6 worm cellular contexts compared by ENCODE assay signal in the genomic region with DNA sequence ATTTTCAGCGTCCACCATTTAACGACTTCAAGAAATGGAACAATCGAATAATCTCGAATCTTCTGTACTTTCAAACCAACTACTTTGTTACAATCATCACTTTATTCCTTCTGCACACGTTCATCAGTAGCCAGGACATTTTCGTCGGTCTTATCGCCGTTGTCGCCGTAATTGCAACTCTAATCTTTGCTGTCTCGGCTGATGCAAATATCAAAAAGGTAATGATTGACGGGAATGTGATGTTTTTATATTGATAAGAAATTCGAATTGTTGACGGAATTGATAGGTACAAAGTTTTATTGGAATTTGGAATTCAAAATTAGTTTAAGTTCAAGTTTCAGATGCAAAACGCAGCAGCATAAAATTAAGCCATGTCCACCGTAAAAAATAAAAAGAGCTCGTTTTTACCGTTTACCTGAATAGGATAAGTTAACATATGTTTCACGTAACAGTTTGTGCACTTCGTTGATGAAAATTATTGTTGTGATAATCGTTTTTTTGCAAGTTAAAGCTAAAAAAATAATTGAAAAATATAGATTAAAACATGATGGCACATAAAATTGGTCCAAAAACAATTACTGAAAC.
TF ChIP-seq lines count a peak whose summit lies in the region.

No protein-coding gene starts in this region.

TF ChIP-seq in whole organism, L1 larva, 84 proteins besides CTCF, POLR2A, EP300 and RAD21:
- TF ChIP-seq unc-30 (tag; optimal IDR thresholded peaks at IDR 0.05; lab: Kevin White, UChicago) (no peak), lin-35 (GFP tag; optimal IDR thresholded peaks at IDR 0.05; lab: Kevin White, UChicago) (peak in 1 of 2 experiments; percentile 27), elt-2 (tag; optimal IDR thresholded peaks at IDR 0.05; lab: Kevin White, UChicago) (peak; percentile 86), lin-14 (GFP tag; optimal IDR thresholded peaks at IDR 0.05; lab: Kevin White, UChicago) (peak; percentile 12), pqm-1 (tag; optimal IDR thresholded peaks at IDR 0.05; lab: Kevin White, UChicago) (peak; percentile 75)

TF ChIP-seq in whole organism, L2 larva, 48 proteins besides CTCF, POLR2A, EP300 and RAD21:
- TF ChIP-seq mab-5 (tag; optimal IDR thresholded peaks at IDR 0.05; lab: Kevin White, UChicago) (no peak), fos-1 (tag; optimal IDR thresholded peaks at IDR 0.05; lab: Kevin White, UChicago) (peak; percentile 78), crh-2 (tag; optimal IDR thresholded peaks at IDR 0.05; lab: Kevin White, UChicago) (peak; percentile 44), Y55F3AM.14 (GFP tag; optimal IDR thresholded peaks at IDR 0.05; lab: Kevin White, UChicago) (no peak), ceh-82 (tag; optimal IDR thresholded peaks at IDR 0.05; lab: Kevin White, UChicago) (no peak), nhr-23 (tag; optimal IDR thresholded peaks at IDR 0.05; lab: Kevin White, UChicago) (no peak), nhr-237 (tag; optimal IDR thresholded peaks at IDR 0.05; lab: Kevin White, UChicago) (no peak), sma-9 (GFP tag; optimal IDR thresholded peaks at IDR 0.05; lab: Kevin White, UChicago) (peak; percentile 40), sma-9 (tag; optimal IDR thresholded peaks at IDR 0.05; lab: Kevin White, UChicago) (no peak)

TF ChIP-seq in whole organism, L3 larva, 47 proteins besides CTCF, POLR2A, EP300 and RAD21:
- peak; percentile 59 for TF ChIP-seq pha-4 (tag; optimal IDR thresholded peaks at IDR 0.05; lab: Kevin White, UChicago)
- TF ChIP-seq egl-27 (tag; optimal IDR thresholded peaks at IDR 0.05; lab: Kevin White, UChicago), result no peak
- TF ChIP-seq elt-2 (tag; optimal IDR thresholded peaks at IDR 0.05; lab: Kevin White, UChicago), result peak; percentile 97
- TF ChIP-seq nhr-77 (tag; optimal IDR thresholded peaks at IDR 0.05; lab: Kevin White, UChicago), result no peak
- TF ChIP-seq pqm-1 (tag; optimal IDR thresholded peaks at IDR 0.05; lab: Kevin White, UChicago), result peak; percentile 89
- peak; percentile 32 for TF ChIP-seq jun-1 (tag; optimal IDR thresholded peaks at IDR 0.05; lab: Kevin White, UChicago)
TF ChIP-seq in whole organism, L3 larva: peak in this region for 4.

TF ChIP-seq in whole organism, L4 larva, 104 proteins besides CTCF, POLR2A, EP300 and RAD21 (continues in another document):
- TF ChIP-seq dpl-1 (GFP tag; optimal IDR thresholded peaks at IDR 0.05; lab: Kevin White, UChicago) (no peak), unc-62 (GFP tag; optimal IDR thresholded peaks at IDR 0.05 in 1 of 2; lab: Kevin White, UChicago) (peak; percentile 47 to 93), unc-62 (tag; optimal IDR thresholded peaks at IDR 0.05; lab: Kevin White, UChicago) (no peak), aha-1 (tag; lab: Kevin White, UChicago) (peak; percentile 9), tag-97 (GFP tag; IDR thresholded peaks at IDR 0.05; lab: Robert Waterston, UW) (no peak), F10B5.3 (tag; optimal IDR thresholded peaks at IDR 0.05; lab: Kevin White, UChicago) (no peak), hif-1 (tag; optimal IDR thresholded peaks at IDR 0.05; lab: Kevin White, UChicago) (no peak), F37D6.2 (tag; optimal IDR thresholded peaks at IDR 0.05; lab: Kevin White, UChicago) (no peak), skn-1 (tag; optimal IDR thresholded peaks at IDR 0.05; lab: Kevin White, UChicago) (no peak), unc-39 (tag; optimal IDR thresholded peaks at IDR 0.05; lab: Kevin White, UChicago) (no peak), ceh-32 (tag; optimal IDR thresholded peaks at IDR 0.05; lab: Kevin White, UChicago; ENCODE audit: poor library complexity) (no peak), arid-1 (GFP tag; conservative IDR thresholded peaks at IDR 0.05; lab: Robert Waterston, UW) (no peak), lin-29 (GFP tag; IDR thresholded peaks at IDR 0.05; lab: Robert Waterston, UW) (no peak), T20F7.1 (GFP tag; optimal IDR thresholded peaks at IDR 0.05; lab: Kevin White, UChicago) (peak; percentile 33), jun-1 (tag; optimal IDR thresholded peaks at IDR 0.05; lab: Kevin White, UChicago) (no peak), mxl-2 (GFP tag; conservative IDR thresholded peaks at IDR 0.05; lab: Robert Waterston, UW) (no peak), dmd-8 (GFP tag; IDR thresholded peaks at IDR 0.05; lab: Robert Waterston, UW) (no peak), zip-2 (tag; optimal IDR thresholded peaks at IDR 0.05; lab: Kevin White, UChicago) (no peak), tra-1 (GFP tag; IDR thresholded peaks at IDR 0.05; lab: Robert Waterston, UW) (peak; percentile 79; the same call in 1 of the 2 replicates), set-16 (GFP tag; IDR thresholded peaks at IDR 0.05; lab: Robert Waterston, UW) (no peak), nhr-6 (tag; optimal IDR thresholded peaks at IDR 0.05; lab: Kevin White, UChicago) (no peak), egl-27 (tag; optimal IDR thresholded peaks at IDR 0.05; lab: Kevin White, UChicago) (no peak), nhr-111 (GFP tag; optimal IDR thresholded peaks at IDR 0.05; lab: Kevin White, UChicago) (no peak)

TF ChIP-seq in whole organism, late embryonic, 69 proteins besides CTCF, POLR2A, EP300 and RAD21:
- TF ChIP-seq elt-2 (tag; optimal IDR thresholded peaks at IDR 0.05; lab: Kevin White, UChicago) (peak; percentile 87), che-1 (tag; optimal IDR thresholded peaks at IDR 0.05; lab: Kevin White, UChicago) (no peak)
TF ChIP-seq in whole organism, late embryonic: peak in this region for 1.

TF ChIP-seq in whole organism, young adult, 124 proteins besides CTCF, POLR2A, EP300 and RAD21:
- peak in 1 of 2 experiments; percentile 40 for TF ChIP-seq let-607 (tag; optimal IDR thresholded peaks at IDR 0.05; lab: Kevin White, UChicago)
- peak; percentile 93 for TF ChIP-seq nhr-80 (tag; optimal IDR thresholded peaks at IDR 0.05; lab: Kevin White, UChicago)
- TF ChIP-seq tbp1 (GFP tag; optimal IDR thresholded peaks at IDR 0.05; lab: Kevin White, UChicago), result peak; percentile 24
- TF ChIP-seq unc-62 (GFP tag; optimal IDR thresholded peaks at IDR 0.05; lab: Kevin White, UChicago), result peak; percentile 54
- no peak for TF ChIP-seq lin-54 (GFP tag; optimal IDR thresholded peaks at IDR 0.05; lab: Kevin White, UChicago)
- no peak for TF ChIP-seq dox-1 (GFP tag; IDR thresholded peaks at IDR 0.05; lab: Robert Waterston, UW)
